Worm (Caenorhabditis elegans) whole organism, L4/young adult: Measurements from ENCODE around the gene C14A4.8.

ENCODE experiments used
- W03F9.2 ChIP-seq: fragments of 150-350 bp; optimal IDR thresholded peaks from 2 replicates; lab custom pipeline; 2014; ENCODE audit warnings: missing biosample characterization, missing genetic modification characterization
- dao-5 ChIP-seq: sonication (generic microtip); optimal IDR thresholded peaks from 2 replicates; lab custom pipeline; 2016; ENCODE audit warnings: missing genotype, missing genetic modification characterization, moderate library complexity, missing compliant biosample characterization
- him-1 ChIP-seq: sonication (generic microtip); optimal IDR thresholded peaks from 2 replicates; lab custom pipeline; 2016; ENCODE audit warnings: missing genotype, missing genetic modification reagents, missing genetic modification characterization, missing compliant biosample characterization

- TF ChIP-seq him-1 (no peak), W03F9.2 (tag; lab: Kevin White, UChicago) (no peak), dao-5 (no peak)
These were observed 30.0 kb upstream of the C14A4.8 start, which contains the start of gene M28.8 for ce11 chrII:10627963-10628362.
